Fruit fly (Drosophila melanogaster): ENCODE measurements around the gene mmy.

- TF ChIP-seq CG12768 (GFP tag; optimal IDR thresholded peaks at IDR 0.05) (no peak), CG11617 (GFP tag; optimal IDR thresholded peaks at IDR 0.05) (no peak), tj (GFP tag; optimal IDR thresholded peaks at IDR 0.05) (no peak), Crg-1 (GFP tag; optimal IDR thresholded peaks at IDR 0.05) (no peak), kay (GFP tag; ENCODE audit: borderline replicate concordance) (peak; percentile 38), CG33017 (tag; optimal IDR thresholded peaks at IDR 0.05) (no peak), bab1 (GFP tag; optimal IDR thresholded peaks at IDR 0.05) (no peak), CG14711 (tag; optimal IDR thresholded peaks at IDR 0.05) (no peak), Mnt (GFP tag; optimal IDR thresholded peaks at IDR 0.05) (no peak), CG1620 (GFP tag; optimal IDR thresholded peaks at IDR 0.05) (no peak), Hr96 (GFP tag; optimal IDR thresholded peaks at IDR 0.05) (no peak), CG7101 (tag; optimal IDR thresholded peaks at IDR 0.05) (no peak), Clk (GFP tag; optimal IDR thresholded peaks at IDR 0.05) (no peak)
Observed at dm6 chr2L:6461497-6461896, 12.2 kb downstream of the mmy start.

Data from whole organism, adult.